Worm (Caenorhabditis elegans): Measurements from ENCODE around the gene Y55D9A.2.

- no peak for TF ChIP-seq hlh-30 (tag; optimal IDR thresholded peaks at IDR 0.05; ENCODE audit: insufficient read depth)
- TF ChIP-seq hlh-6 (tag; optimal IDR thresholded peaks at IDR 0.05): no peak
- TF ChIP-seq nhr-11 (tag; optimal IDR thresholded peaks at IDR 0.05): no peak
- TF ChIP-seq pha-4 (tag; optimal IDR thresholded peaks at IDR 0.05): no peak
- TF ChIP-seq F13H6.1 (tag; optimal IDR thresholded peaks at IDR 0.05): no peak
- no peak for TF ChIP-seq che-1 (tag; optimal IDR thresholded peaks at IDR 0.05)
- TF ChIP-seq ahr-1 (tag; optimal IDR thresholded peaks at IDR 0.05): no peak
Measured at ce11 chrIV:12614624-12615023, 9.4 kb upstream of the Y55D9A.2 start, which contains the start of gene efa-6.

All from whole organism, late embryonic.